Fruit fly (Drosophila melanogaster): Measurements from ENCODE around the gene Sfp24F.

Sfp24F gene

dm6 chr2L:4440881-4441737 is 751 bp downstream of the Sfp24F start, which contains the start of gene CG15431:
CG15431 (minus strand) TSS chr2L:4441282.
- no peak for TF ChIP-seq CG17801 (GFP tag; optimal IDR thresholded peaks at IDR 0.05; ENCODE audit: partially characterized antibody)

DNA sequence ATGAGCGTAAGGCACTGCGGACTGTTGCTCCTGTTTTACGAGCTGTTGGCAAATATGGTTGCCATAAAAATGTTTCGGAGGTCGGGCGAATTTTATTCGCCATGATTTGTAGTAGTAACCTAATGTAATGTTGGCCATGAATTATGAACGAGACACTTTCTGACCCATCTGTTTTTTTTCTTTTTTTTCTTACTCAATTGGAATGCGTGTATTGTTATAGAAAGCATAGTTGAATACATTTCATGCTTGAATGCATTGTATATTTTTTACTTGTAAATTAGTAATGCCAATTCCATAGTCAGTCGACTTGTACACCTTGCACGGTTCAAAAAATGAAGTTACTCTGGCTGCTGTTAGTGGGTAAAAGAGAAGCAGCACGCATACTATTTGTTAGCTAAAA is 4.4 kb downstream of the Sfp24F start, which contains the start of gene CG43056:
Gene CG43056 (plus strand): TSS at position 301 of the 400 bp plus-strand sequence.
- TF ChIP-seq CG17801 (GFP tag; optimal IDR thresholded peaks at IDR 0.05; ENCODE audit: partially characterized antibody), result no peak

- TF ChIP-seq CG17801 (GFP tag; optimal IDR thresholded peaks at IDR 0.05; ENCODE audit: partially characterized antibody), result no peak
Measured at dm6 chr2L:4433608-4434007, 8.3 kb downstream of the Sfp24F start, which contains the start of the genes CG34177 and CG34178. CG34177 (plus strand) TSS chr2L:4433908. CG34178 (plus strand) TSS chr2L:4433908.

DNA sequence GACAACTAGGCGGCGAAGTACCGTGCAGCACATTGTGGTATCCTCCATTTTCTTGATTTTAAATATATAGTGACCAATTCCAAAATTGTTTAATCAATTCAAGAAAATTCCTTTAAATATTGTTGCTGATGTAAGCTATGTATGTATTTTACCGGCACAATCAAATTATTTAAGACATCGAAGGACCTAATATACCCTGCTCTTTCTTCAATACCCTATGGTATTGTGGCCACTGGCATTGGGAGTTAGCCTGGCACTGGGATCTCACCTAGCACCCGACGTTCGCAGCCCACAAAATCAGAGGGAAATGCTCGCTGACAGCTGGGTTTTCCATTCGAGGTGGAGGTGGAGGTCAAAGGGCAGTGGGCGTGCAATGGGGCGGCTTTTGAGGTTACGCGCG is 19.7 kb downstream of the Sfp24F start:
- TF ChIP-seq CG17801 (GFP tag; optimal IDR thresholded peaks at IDR 0.05; ENCODE audit: partially characterized antibody), result no peak

dm6 chr2L:4418819-4419218 is 23.0 kb downstream of the Sfp24F start:
- no peak for TF ChIP-seq CG17801 (GFP tag; optimal IDR thresholded peaks at IDR 0.05; ENCODE audit: partially characterized antibody)

- TF ChIP-seq CG17801 (GFP tag; optimal IDR thresholded peaks at IDR 0.05; ENCODE audit: partially characterized antibody), result no peak
Measured at dm6 chr2L:4417982-4418381, 23.9 kb downstream of the Sfp24F start.

DNA sequence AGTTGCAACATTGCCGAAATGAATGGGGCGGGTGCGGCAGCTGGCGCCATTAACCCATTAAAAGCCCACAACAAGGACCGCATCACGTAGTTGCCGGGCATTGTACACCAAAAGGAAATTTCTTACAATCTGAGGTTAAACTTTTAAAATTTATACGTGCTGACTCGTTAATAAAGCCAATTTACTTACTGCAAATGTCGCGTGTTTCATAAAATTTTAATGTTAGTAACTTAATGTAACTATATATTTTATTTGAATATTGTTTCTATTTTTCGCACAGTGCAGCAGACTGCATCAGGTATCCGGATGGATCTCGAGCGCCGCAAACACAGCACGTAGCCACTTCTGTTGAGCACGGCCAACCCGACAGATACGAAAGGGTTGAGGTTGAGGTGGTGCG is 25.0 kb downstream of the Sfp24F start:
- no peak for TF ChIP-seq CG17801 (GFP tag; optimal IDR thresholded peaks at IDR 0.05; ENCODE audit: partially characterized antibody)

DNA sequence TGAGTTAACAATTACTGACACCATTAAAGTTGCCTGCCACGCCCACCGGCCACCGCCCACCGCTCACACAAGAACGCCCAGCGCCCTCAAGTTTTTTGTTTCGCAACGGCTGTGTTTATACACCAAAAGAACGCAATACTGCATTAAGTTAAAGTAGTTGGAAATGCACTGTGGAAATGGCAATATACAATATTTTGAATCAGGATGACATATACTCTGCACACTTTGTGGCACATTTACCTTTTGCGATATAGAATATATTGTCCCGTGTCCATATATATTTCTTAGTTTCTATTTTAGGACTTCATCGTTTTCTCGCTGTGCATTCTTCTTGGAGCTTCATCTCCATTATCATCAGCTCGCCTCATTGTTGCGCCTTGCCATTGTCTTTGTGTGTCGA is 25.8 kb downstream of the Sfp24F start:
- TF ChIP-seq CG17801 (GFP tag; optimal IDR thresholded peaks at IDR 0.05; ENCODE audit: partially characterized antibody), result no peak

DNA sequence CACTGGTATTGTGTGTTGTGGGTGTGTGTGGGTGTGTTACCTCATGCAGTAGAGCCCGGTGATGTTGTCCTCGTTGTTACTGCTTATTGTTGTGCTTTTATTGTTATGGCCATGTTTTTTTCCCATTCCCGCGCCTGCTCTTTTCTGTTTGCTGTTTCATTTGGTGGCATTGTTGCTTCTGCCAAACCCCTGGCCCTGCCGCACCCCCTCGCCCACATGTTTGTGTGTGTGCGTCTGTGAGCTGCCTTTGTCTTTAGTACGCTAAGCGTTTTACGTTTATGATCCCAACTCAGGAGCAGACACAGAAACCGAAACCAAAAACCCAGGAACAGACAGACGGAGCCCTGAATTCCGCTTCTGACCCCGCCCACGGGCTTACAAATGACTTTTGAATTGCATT is 27.8 kb downstream of the Sfp24F start:
- TF ChIP-seq CG17801 (GFP tag; optimal IDR thresholded peaks at IDR 0.05; ENCODE audit: partially characterized antibody), result no peak

DNA sequence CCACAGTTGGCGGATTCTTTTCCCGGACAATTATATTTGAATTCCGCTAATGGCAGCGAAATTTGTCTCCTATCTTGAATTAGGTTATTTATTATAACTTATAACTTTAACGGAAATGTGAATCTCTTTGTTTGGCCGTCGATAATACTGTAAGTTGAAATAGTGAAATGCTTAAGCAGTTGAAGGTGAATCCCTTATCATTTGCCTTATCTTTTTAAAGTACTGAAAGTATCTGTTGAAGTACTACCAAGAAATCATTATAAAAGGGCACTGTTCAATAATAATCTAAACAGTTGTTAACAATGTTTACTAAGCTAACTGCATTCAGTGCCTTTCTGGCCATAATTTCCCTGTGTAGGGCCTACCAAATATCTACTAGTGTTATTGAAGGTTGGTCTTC is 31.0 kb downstream of the Sfp24F start, which contains the start of gene CG43055:
Gene CG43055 (plus strand): TSS at position 301 of the 400 bp plus-strand sequence.
- TF ChIP-seq CG17801 (GFP tag; optimal IDR thresholded peaks at IDR 0.05; ENCODE audit: partially characterized antibody), result no peak

dm6 chr2L:4403013-4403604 is 38.8 kb downstream of the Sfp24F start, which contains the start of gene Dim1:
Dim1 (plus strand) TSS chr2L:4403251.
- peak; percentile 68 for TF ChIP-seq CG17801 (GFP tag; optimal IDR thresholded peaks at IDR 0.05; ENCODE audit: partially characterized antibody)

DNA sequence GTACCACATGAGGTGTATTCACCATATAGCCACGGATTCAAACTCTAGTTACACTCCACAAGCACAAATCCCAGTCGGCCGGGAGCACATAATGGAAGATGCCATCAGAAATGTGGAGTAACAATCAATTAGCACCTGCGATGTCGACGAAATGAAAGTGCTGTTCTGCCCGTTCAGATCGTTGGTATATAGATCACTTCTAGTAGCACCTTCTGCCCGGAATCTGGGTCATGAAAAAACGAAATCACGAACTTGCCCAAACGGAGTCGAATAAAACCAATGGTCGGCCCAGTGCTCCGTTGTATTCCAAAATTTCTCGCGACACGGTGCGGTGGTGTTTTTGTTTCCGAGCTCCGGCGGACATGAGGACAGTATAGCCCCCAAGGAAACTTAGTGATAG is 41.2 kb downstream of the Sfp24F start, which contains the start of gene CG33003:
Gene CG33003 (plus strand): TSS at position 301 of the 400 bp plus-strand sequence.
- TF ChIP-seq CG17801 (GFP tag; optimal IDR thresholded peaks at IDR 0.05; ENCODE audit: partially characterized antibody), result no peak

dm6 chr2L:4393842-4394421 is 47.9 kb downstream of the Sfp24F start, which contains the start of gene CG3652:
CG3652 (minus strand) TSS chr2L:4393876.
- TF ChIP-seq CG17801 (GFP tag; optimal IDR thresholded peaks at IDR 0.05; ENCODE audit: partially characterized antibody), result peak; percentile 7

All from ovary, adult (tissue).